Worm (Caenorhabditis elegans) whole organism, L1 larva: ENCODE measurements around the gene C34E10.10.

Source experiments
- C16A3.4 ChIP-seq: fragments of 150-350 bp; optimal IDR thresholded peaks from 2 replicates; lab custom pipeline; 2014; ENCODE audit warnings: missing biosample characterization, missing genetic modification characterization
- C34B4.2 ChIP-seq: sonication (generic microtip); optimal IDR thresholded peaks from 2 replicates; lab custom pipeline; 2017; ENCODE audit warnings: mild to moderate bottlenecking, missing genetic modification characterization, missing compliant biosample characterization
- F16B12.6 ChIP-seq: fragments of 150-350 bp; optimal IDR thresholded peaks from 2 replicates; lab custom pipeline; 2014; ENCODE audit warnings: missing biosample characterization, missing genetic modification characterization
- Y116A8C.19 ChIP-seq: sonication (generic microtip); optimal IDR thresholded peaks from 2 replicates; lab custom pipeline; 2016; ENCODE audit warnings: missing compliant biosample characterization, missing genetic modification characterization, borderline replicate concordance
- aly-2 ChIP-seq: fragments of 150-350 bp; optimal IDR thresholded peaks from 2 replicates; lab custom pipeline; 2014; ENCODE audit warnings: missing biosample characterization, missing genetic modification characterization
- ama-1 ChIP-seq: fragments of 150-350 bp; optimal IDR thresholded peaks from 2 replicates; lab custom pipeline; 2014
- blmp-1 ChIP-seq: fragments of 150-350 bp; optimal IDR thresholded peaks from 2 replicates; lab custom pipeline; 2014; ENCODE audit warnings: missing biosample characterization, missing genetic modification characterization
- ceh-63 ChIP-seq: fragments of 200-800 bp; sonication (Bioruptor generic); optimal IDR thresholded peaks from 2 replicates; lab custom pipeline; 2018; ENCODE audit warnings: mild to moderate bottlenecking, missing genetic modification characterization, missing compliant biosample characterization
- ceh-82 ChIP-seq, 3 experiments: fragments of 150-350 bp in 1 of 3; sonication (generic microtip) in 2 of 3; optimal IDR thresholded peaks; 2 replicates each; lab custom pipeline; 2014 to 2017; ENCODE audit warnings: missing biosample characterization in 3 of 3, missing genetic modification characterization in 3 of 3
- ces-1 ChIP-seq: fragments of 150-350 bp; optimal IDR thresholded peaks from 2 replicates; lab custom pipeline; 2014; ENCODE audit warnings: missing biosample characterization, missing genetic modification reagents, missing genetic modification characterization
- dpl-1 ChIP-seq, 3 experiments: fragments of 150-350 bp in 2 of 3; sonication (generic microtip) in 1 of 3; optimal IDR thresholded peaks; 2 replicates each; lab custom pipeline; 2014 to 2017; ENCODE audit warnings: missing biosample characterization in 3 of 3, missing genetic modification characterization in 3 of 3, missing genetic modification reagents in 3 of 3
- efl-1 ChIP-seq, 4 experiments: fragments of 150-350 bp; optimal IDR thresholded peaks in 3 of 4; peaks in 1 of 4; 1 replicate in 1 of 4; 2 replicates in 3 of 4; lab custom pipeline; 2014; ENCODE audit warnings: missing biosample characterization in 2 of 4, missing genetic modification characterization in 2 of 4, missing genetic modification reagents in 2 of 4
- elt-2 ChIP-seq: sonication (generic microtip); optimal IDR thresholded peaks from 2 replicates; lab custom pipeline; 2016; ENCODE audit warnings: missing genetic modification characterization, mild to moderate bottlenecking, inconsistent platforms, missing compliant biosample characterization, missing genetic modification reagents
- fkh-4 ChIP-seq: sonication (generic microtip); optimal IDR thresholded peaks from 2 replicates; lab custom pipeline; 2016; ENCODE audit warnings: missing compliant biosample characterization, missing genetic modification characterization, borderline replicate concordance
- fos-1 ChIP-seq: fragments of 150-350 bp; optimal IDR thresholded peaks from 2 replicates; lab custom pipeline; 2014; ENCODE audit warnings: missing biosample characterization, missing genetic modification characterization
- isw-1 ChIP-seq: fragments of 200-800 bp; sonication (Bioruptor generic); IDR thresholded peaks from 2 replicates; pipeline ENCODE4 v1.3.6; 2022; ENCODE audit warnings: missing genetic modification characterization, missing compliant biosample characterization
- lin-35 ChIP-seq, 2 experiments: fragments of 150-350 bp; optimal IDR thresholded peaks; 2 replicates each; lab custom pipeline; 2014; ENCODE audit warnings: missing biosample characterization in 2 of 2, missing genetic modification characterization in 2 of 2, missing genetic modification reagents in 2 of 2
- lir-3 ChIP-seq: sonication (generic microtip); optimal IDR thresholded peaks from 2 replicates; lab custom pipeline; 2016; ENCODE audit warnings: mild to moderate bottlenecking, missing genetic modification characterization, moderate library complexity, missing compliant biosample characterization; ENCODE audit not compliant: poor library complexity
- lsy-2 ChIP-seq, 2 experiments: fragments of 150-350 bp; optimal IDR thresholded peaks; 2 replicates each; lab custom pipeline; 2014; ENCODE audit warnings: missing biosample characterization in 2 of 2, missing genetic modification characterization in 2 of 2
- mab-9 ChIP-seq: fragments of 200-800 bp; sonication (Bioruptor generic); IDR thresholded peaks from 2 replicates; pipeline ENCODE4 v1.3.6; 2022; ENCODE audit warnings: missing genetic modification reagents, missing genetic modification characterization, missing compliant biosample characterization
- mef-2 ChIP-seq: fragments of 150-350 bp; optimal IDR thresholded peaks from 2 replicates; lab custom pipeline; 2014; ENCODE audit warnings: missing biosample characterization, missing genetic modification characterization
- mep-1 ChIP-seq: fragments of 150-350 bp; optimal IDR thresholded peaks from 2 replicates; lab custom pipeline; 2014; ENCODE audit warnings: missing biosample characterization, missing genetic modification characterization
- nhr-11 ChIP-seq: fragments of 150-350 bp; optimal IDR thresholded peaks from 2 replicates; lab custom pipeline; 2014; ENCODE audit warnings: missing biosample characterization, missing genetic modification characterization
- nhr-12 ChIP-seq: sonication (generic microtip); optimal IDR thresholded peaks from 2 replicates; lab custom pipeline; 2017; ENCODE audit warnings: missing biosample characterization, missing genetic modification characterization
- nhr-19 ChIP-seq: fragments of 200-800 bp; sonication (Bioruptor generic); conservative IDR thresholded peaks from 2 replicates; pipeline ENCODE4 v1.3.6; 2022; ENCODE audit warnings: missing genetic modification characterization, missing compliant biosample characterization
- nhr-20 ChIP-seq: sonication (generic microtip); optimal IDR thresholded peaks from 2 replicates; lab custom pipeline; 2016; ENCODE audit warnings: mild to moderate bottlenecking, missing genetic modification characterization, missing compliant biosample characterization
- nhr-28 ChIP-seq: fragments of 150-350 bp; optimal IDR thresholded peaks from 2 replicates; lab custom pipeline; 2014; ENCODE audit warnings: missing biosample characterization, missing genetic modification characterization
- nhr-47 ChIP-seq: sonication (generic microtip); optimal IDR thresholded peaks from 2 replicates; lab custom pipeline; 2016; ENCODE audit warnings: mild to moderate bottlenecking, missing genetic modification characterization, moderate library complexity, missing compliant biosample characterization
- nhr-71 ChIP-seq: sonication (generic microtip); optimal IDR thresholded peaks from 2 replicates; lab custom pipeline; 2016; ENCODE audit warnings: mild to moderate bottlenecking, missing genetic modification characterization, moderate library complexity, missing compliant biosample characterization
- nhr-76 ChIP-seq: sonication (generic microtip); optimal IDR thresholded peaks from 2 replicates; lab custom pipeline; 2017; ENCODE audit warnings: missing biosample characterization, missing genetic modification characterization
- nhr-77 ChIP-seq: fragments of 150-350 bp; optimal IDR thresholded peaks from 2 replicates; lab custom pipeline; 2014; ENCODE audit warnings: missing biosample characterization, missing genetic modification characterization
- nhr-84 ChIP-seq: sonication (generic microtip); optimal IDR thresholded peaks from 2 replicates; lab custom pipeline; 2017; ENCODE audit warnings: missing biosample characterization, missing genetic modification characterization
- nhr-85 ChIP-seq: sonication (generic microtip); peaks from one replicate; lab custom pipeline; 2016; ENCODE audit warnings: missing genetic modification characterization, inconsistent platforms, missing compliant biosample characterization
- nhr-90 ChIP-seq: sonication (generic microtip); optimal IDR thresholded peaks from 2 replicates; lab custom pipeline; 2016; ENCODE audit warnings: mild to moderate bottlenecking, missing genetic modification characterization, missing compliant biosample characterization; ENCODE audit not compliant: poor library complexity
- pax-3 ChIP-seq: fragments of 200-800 bp; sonication (Bioruptor generic); optimal IDR thresholded peaks from 2 replicates; lab custom pipeline; 2018; ENCODE audit warnings: mild to moderate bottlenecking, missing genetic modification characterization, moderate library complexity, missing compliant biosample characterization
- rnt-1 ChIP-seq: sonication (generic microtip); optimal IDR thresholded peaks from 2 replicates; lab custom pipeline; 2016; ENCODE audit warnings: mild to moderate bottlenecking, missing genetic modification characterization, moderate library complexity, missing compliant biosample characterization
- snpc-4 ChIP-seq: fragments of 150-350 bp; optimal IDR thresholded peaks from 2 replicates; lab custom pipeline; 2014; ENCODE audit warnings: missing biosample characterization, missing genetic modification characterization
- snu-23 ChIP-seq: sonication (generic microtip); optimal IDR thresholded peaks from 2 replicates; lab custom pipeline; 2016; ENCODE audit warnings: missing genetic modification characterization, missing compliant biosample characterization
- sox-4 ChIP-seq: sonication (generic microtip); optimal IDR thresholded peaks from 2 replicates; lab custom pipeline; 2016; ENCODE audit warnings: missing genetic modification characterization, missing compliant biosample characterization
- sup-37 ChIP-seq: fragments of 200-800 bp; sonication (Bioruptor generic); optimal IDR thresholded peaks from 2 replicates; lab custom pipeline; 2018; ENCODE audit warnings: mild to moderate bottlenecking, missing genetic modification characterization, missing compliant biosample characterization
- tbx-2 ChIP-seq: sonication (generic microtip); optimal IDR thresholded peaks from 2 replicates; lab custom pipeline; 2016; ENCODE audit warnings: missing genetic modification characterization, missing compliant biosample characterization
- unc-30 ChIP-seq: sonication (generic microtip); optimal IDR thresholded peaks from 2 replicates; lab custom pipeline; 2017; ENCODE audit warnings: missing biosample characterization, missing genetic modification characterization
- xbp-1 ChIP-seq: sonication (generic microtip); optimal IDR thresholded peaks from 2 replicates; lab custom pipeline; 2016; ENCODE audit warnings: missing genetic modification characterization, missing compliant biosample characterization
- zip-4 ChIP-seq: fragments of 200-800 bp; sonication (Bioruptor generic); optimal IDR thresholded peaks from 2 replicates; lab custom pipeline; 2018; ENCODE audit warnings: mild to moderate bottlenecking, missing genetic modification characterization, moderate library complexity, missing compliant biosample characterization
- ztf-11 ChIP-seq, 2 experiments: sonication (generic microtip); optimal IDR thresholded peaks; 2 replicates each; lab custom pipeline; 2016 to 2017; ENCODE audit warnings: missing genetic modification characterization in 2 of 2, missing biosample characterization in 1 of 2, missing compliant biosample characterization in 1 of 2
- ztf-4 ChIP-seq: fragments of 150-350 bp; optimal IDR thresholded peaks from 2 replicates; lab custom pipeline; 2014; ENCODE audit warnings: missing biosample characterization, missing genetic modification characterization

The C34E10.10 gene

ce11 chrIII:5233140-5233539, 5.5 kb upstream of the C34E10.10 start:
- no peak for TF ChIP-seq nhr-11
- TF ChIP-seq lir-3, result no peak
- TF ChIP-seq dpl-1 (GFP tag; optimal IDR thresholded peaks at IDR 0.05; lab: Kevin White, UChicago), result peak in 1 of 3 experiments; percentile 20
- TF ChIP-seq zip-4 (GFP tag; lab: Kevin White, UChicago), result no peak
- no peak for TF ChIP-seq elt-2 (tag; lab: Kevin White, UChicago)
- TF ChIP-seq rnt-1 (tag; lab: Kevin White, UChicago), result peak; percentile 15
- TF ChIP-seq nhr-20 (tag; lab: Kevin White, UChicago), result no peak

ce11 chrIII:5230415-5230814, 2.7 kb upstream of the C34E10.10 start, which contains the start of gene prmt-5:
Gene prmt-5 (plus strand): TSS chrIII:5230555.
- peak in 1 of 2 experiments; percentile 21 for TF ChIP-seq lsy-2 (tag; optimal IDR thresholded peaks at IDR 0.05; lab: Kevin White, UChicago)
- TF ChIP-seq xbp-1 (tag; lab: Kevin White, UChicago), result peak; percentile 3
- no peak for TF ChIP-seq ceh-63 (GFP tag; lab: Kevin White, UChicago)
- TF ChIP-seq nhr-84 (tag; lab: Kevin White, UChicago), result no peak
- TF ChIP-seq ztf-4 (tag; lab: Kevin White, UChicago), result peak; percentile 45
- TF ChIP-seq fos-1 (tag; lab: Kevin White, UChicago), result peak; percentile 14
- TF ChIP-seq pax-3 (tag; lab: Kevin White, UChicago), result no peak
- no peak for TF ChIP-seq nhr-77
- TF ChIP-seq aly-2 (tag; lab: Kevin White, UChicago), result peak; percentile 92
- peak; percentile 21 to 41 for TF ChIP-seq efl-1 (optimal IDR thresholded peaks at IDR 0.05; lab: Kevin White, UChicago)
- peak in 1 of 2 experiments; percentile 77 for TF ChIP-seq efl-1 (GFP tag; optimal IDR thresholded peaks at IDR 0.05 in 1 of 2; lab: Kevin White, UChicago)
- TF ChIP-seq mab-9 (GFP tag; lab: Robert Waterston, UW), result no peak
- peak; percentile 46 for TF ChIP-seq nhr-47 (tag; lab: Kevin White, UChicago)
- no peak for TF ChIP-seq sox-4 (tag; lab: Kevin White, UChicago)
- TF ChIP-seq nhr-20 (tag; lab: Kevin White, UChicago), result peak; percentile 36
- peak; percentile 90 for TF ChIP-seq ama-1
- TF ChIP-seq nhr-90 (tag; lab: Kevin White, UChicago), result peak; percentile 17
- TF ChIP-seq dpl-1 (GFP tag; optimal IDR thresholded peaks at IDR 0.05; lab: Kevin White, UChicago), result no peak
- peak; percentile 37 for TF ChIP-seq zip-4 (GFP tag; lab: Kevin White, UChicago)
- TF ChIP-seq snu-23 (GFP tag; lab: Kevin White, UChicago), result peak; percentile 22
- TF ChIP-seq rnt-1 (tag; lab: Kevin White, UChicago), result peak; percentile 15
- TF ChIP-seq mef-2 (tag; lab: Kevin White, UChicago), result no peak
- peak; percentile 25; the same call in 1 of the 2 replicates for TF ChIP-seq nhr-19 (GFP tag; lab: Robert Waterston, UW)
- no peak for TF ChIP-seq lin-35 (GFP tag; optimal IDR thresholded peaks at IDR 0.05; lab: Kevin White, UChicago)
- TF ChIP-seq blmp-1, result no peak
- peak; percentile 31 for TF ChIP-seq elt-2 (tag; lab: Kevin White, UChicago)
- peak; percentile 43 for TF ChIP-seq C34B4.2
- peak; percentile 51 for TF ChIP-seq nhr-71
- peak; percentile 24 for TF ChIP-seq sup-37 (GFP tag; lab: Kevin White, UChicago)
- no peak for TF ChIP-seq Y116A8C.19 (tag; lab: Kevin White, UChicago)

ce11 chrIII:5229511-5230250, 2.0 kb upstream of the C34E10.10 start:
- TF ChIP-seq efl-1 (optimal IDR thresholded peaks at IDR 0.05; lab: Kevin White, UChicago), result no peak
- TF ChIP-seq efl-1 (GFP tag; optimal IDR thresholded peaks at IDR 0.05 in 1 of 2; lab: Kevin White, UChicago), result peak in 1 of 2 experiments; percentile 90
- peak; percentile 59 for TF ChIP-seq nhr-85
- no peak for TF ChIP-seq isw-1 (GFP tag; lab: Robert Waterston, UW)
- TF ChIP-seq fos-1 (tag; lab: Kevin White, UChicago), result no peak
- no peak for TF ChIP-seq C16A3.4
- no peak for TF ChIP-seq ceh-82 (tag; optimal IDR thresholded peaks at IDR 0.05; lab: Kevin White, UChicago)
- no peak for TF ChIP-seq elt-2 (tag; lab: Kevin White, UChicago)
- TF ChIP-seq unc-30 (tag; lab: Kevin White, UChicago), result no peak
- TF ChIP-seq rnt-1 (tag; lab: Kevin White, UChicago), result no peak
- no peak for TF ChIP-seq ztf-4 (tag; lab: Kevin White, UChicago)
- no peak for TF ChIP-seq fkh-4 (tag; lab: Kevin White, UChicago)
- TF ChIP-seq nhr-28 (tag; lab: Kevin White, UChicago), result no peak
- no peak for TF ChIP-seq mab-9 (GFP tag; lab: Robert Waterston, UW)
- peak; percentile 33 for TF ChIP-seq nhr-76
- TF ChIP-seq mep-1, result no peak
- TF ChIP-seq nhr-84 (tag; lab: Kevin White, UChicago), result no peak
- no peak for TF ChIP-seq tbx-2 (tag; lab: Kevin White, UChicago)
- TF ChIP-seq ces-1 (GFP tag; lab: Kevin White, UChicago), result no peak
- TF ChIP-seq nhr-12 (tag; lab: Kevin White, UChicago), result no peak
- TF ChIP-seq nhr-11, result no peak
- TF ChIP-seq ztf-11 (tag; optimal IDR thresholded peaks at IDR 0.05; lab: Kevin White, UChicago), result no peak
- TF ChIP-seq F16B12.6, result no peak
- no peak for TF ChIP-seq snpc-4 (tag; lab: Kevin White, UChicago)
